Worm (Caenorhabditis elegans): Measurements from ENCODE around the gene fbxa-69.

DNA sequence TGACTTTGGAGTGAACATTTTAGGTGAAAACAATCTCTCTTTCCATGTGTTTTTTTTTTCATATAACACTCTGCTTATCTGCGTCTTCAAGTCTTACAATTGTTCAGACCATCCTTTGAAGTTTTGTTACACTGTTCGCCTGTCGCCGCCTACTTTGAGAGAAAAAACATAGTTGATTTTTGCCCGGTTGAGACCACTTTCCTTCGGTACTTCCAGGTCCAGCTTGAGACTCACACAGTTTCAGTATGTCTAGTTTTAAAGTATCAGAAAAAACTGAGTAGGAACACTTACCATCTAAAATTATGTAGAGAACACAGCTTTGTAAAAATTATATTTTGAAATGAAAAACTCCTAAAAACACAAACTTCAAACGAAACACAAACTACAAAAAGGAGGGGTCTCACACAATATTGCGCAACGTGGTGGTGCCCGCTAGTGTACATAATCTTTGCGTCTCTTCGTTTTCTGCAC is at the start of gene fbxa-69, which contains the start of gene F54B8.4:
- TF ChIP-seq W03F9.2 (tag; optimal IDR thresholded peaks at IDR 0.05) (no peak), him-1 (tag; optimal IDR thresholded peaks at IDR 0.05) (no peak)

All from whole organism, L4/young adult.